Fruit fly (Drosophila melanogaster): ENCODE data around the gene CG15435.

DNA sequence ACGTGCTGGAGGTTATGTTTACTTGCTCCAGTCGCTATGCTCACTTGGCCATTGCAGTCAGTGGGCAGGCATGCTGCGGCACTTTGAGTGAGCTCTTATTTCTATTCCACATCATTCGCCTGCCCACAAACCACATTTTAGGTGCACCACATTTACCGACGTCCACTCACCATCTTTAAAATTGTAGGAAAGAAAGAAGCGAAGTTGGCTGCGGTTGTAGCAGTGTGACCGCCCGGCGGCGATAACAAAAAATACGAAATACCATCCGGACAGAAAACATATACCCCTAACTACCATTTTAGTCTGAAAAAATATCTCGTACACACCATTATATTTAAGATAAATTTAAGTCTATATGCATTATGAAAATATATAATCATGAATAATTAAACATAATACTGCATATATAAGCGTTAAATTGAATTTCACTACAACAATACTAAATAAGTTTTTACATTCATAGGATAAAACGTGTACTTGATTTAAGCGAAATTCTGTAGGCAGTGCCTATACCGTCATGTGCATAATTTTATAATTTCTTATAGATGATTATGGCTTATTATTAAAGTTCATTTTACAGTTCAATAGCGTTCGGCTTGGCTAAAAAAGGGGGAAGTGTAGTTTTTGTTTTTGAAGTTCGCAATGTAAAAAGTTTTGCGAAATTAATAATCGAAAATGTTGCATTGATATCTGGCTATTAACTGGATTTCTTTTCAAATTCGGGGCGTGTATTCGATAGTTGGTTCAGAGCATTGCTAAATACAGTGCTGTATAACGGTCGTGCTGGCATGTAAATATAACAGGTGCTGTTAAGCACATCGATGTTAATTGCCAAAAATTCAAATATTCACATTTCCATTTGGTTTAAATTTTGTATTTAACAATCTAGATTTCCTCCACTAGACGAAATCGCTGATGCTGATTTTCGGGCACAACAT, 1.1 kb upstream of the CG15435 start, which contains the start of gene RpL27A:
- TF ChIP-seq CG14655 (GFP tag; optimal IDR thresholded peaks at IDR 0.05) (no peak), CG10348 (GFP tag; IDR thresholded peaks at IDR 0.05) (no peak), CG15710 (tag; optimal IDR thresholded peaks at IDR 0.05) (peak; percentile 50), Pif1A (GFP tag; optimal IDR thresholded peaks at IDR 0.05) (no peak), CG12605 (GFP tag; IDR thresholded peaks at IDR 0.05) (peak; percentile 67), CG13204 (GFP tag; optimal IDR thresholded peaks at IDR 0.05) (no peak), Ets98B (GFP tag; IDR thresholded peaks at IDR 0.05) (peak; percentile 32), gl (tag; optimal IDR thresholded peaks at IDR 0.05) (no peak), fd96Ca (GFP tag; IDR thresholded peaks at IDR 0.05) (peak; percentile 14; the same call in 1 of the 3 replicates), Pif1B (GFP tag; optimal IDR thresholded peaks at IDR 0.05) (no peak), CG4496 (GFP tag; IDR thresholded peaks at IDR 0.05) (peak; percentile 84)
